Worm (Caenorhabditis elegans): ENCODE results near the gene srj-10.
A peak's percentile ranks its signal among the peaks of the same experiment; 100 is the strongest.

srj-10 gene

ce11 chrV:16043686-16044085, 30.1 kb downstream of the srj-10 start:
- TF ChIP-seq tbx-8 (GFP tag; optimal IDR thresholded peaks at IDR 0.05) = no peak
- TF ChIP-seq nhr-28 (tag; optimal IDR thresholded peaks at IDR 0.05) = no peak
- no peak for TF ChIP-seq blmp-1 (tag; optimal IDR thresholded peaks at IDR 0.05)
- TF ChIP-seq elt-3 (tag; optimal IDR thresholded peaks at IDR 0.05) = no peak
- TF ChIP-seq unc-62 (GFP tag; optimal IDR thresholded peaks at IDR 0.05) = no peak
- TF ChIP-seq ces-1 (GFP tag; optimal IDR thresholded peaks at IDR 0.05) = no peak
- no peak for TF ChIP-seq mls-2 (tag; optimal IDR thresholded peaks at IDR 0.05)
- no peak for TF ChIP-seq sptf-1 (tag; optimal IDR thresholded peaks at IDR 0.05)
- no peak for TF ChIP-seq cnd-1 (tag; optimal IDR thresholded peaks at IDR 0.05)
- TF ChIP-seq sem-2 (GFP tag; optimal IDR thresholded peaks at IDR 0.05) = no peak
- no peak for TF ChIP-seq snpc-4 (tag; optimal IDR thresholded peaks at IDR 0.05)

ce11 chrV:16042743-16043014, 31.1 kb downstream of the srj-10 start:
- TF ChIP-seq blmp-1 (tag; optimal IDR thresholded peaks at IDR 0.05) = no peak
- no peak for TF ChIP-seq nhr-28 (tag; optimal IDR thresholded peaks at IDR 0.05)
- no peak for TF ChIP-seq nhr-12 (tag; optimal IDR thresholded peaks at IDR 0.05)
- peak; percentile 24 for TF ChIP-seq zip-8 (tag; optimal IDR thresholded peaks at IDR 0.05)
- no peak for TF ChIP-seq nhr-2 (tag; optimal IDR thresholded peaks at IDR 0.05)
- no peak for TF ChIP-seq drap-1 (GFP tag; optimal IDR thresholded peaks at IDR 0.05)
- TF ChIP-seq mls-2 (tag; optimal IDR thresholded peaks at IDR 0.05) = no peak
- TF ChIP-seq lin-13 (tag; optimal IDR thresholded peaks at IDR 0.05) = no peak
- no peak for TF ChIP-seq cnd-1 (tag; optimal IDR thresholded peaks at IDR 0.05)
- TF ChIP-seq sptf-1 (tag; optimal IDR thresholded peaks at IDR 0.05) = no peak
- TF ChIP-seq mab-5 (tag; optimal IDR thresholded peaks at IDR 0.05) = no peak
- peak; percentile 9 for TF ChIP-seq sem-2 (GFP tag; optimal IDR thresholded peaks at IDR 0.05)

ce11 chrV:16041925-16042742, 31.6 kb downstream of the srj-10 start, which contains the start of the genes his-2 and his-1:
Gene his-2 (minus strand): TSS chrV:16042283.
Gene his-1 (plus strand): TSS chrV:16042520.
- peak; percentile 39 for TF ChIP-seq cnd-1 (tag; optimal IDR thresholded peaks at IDR 0.05)
- TF ChIP-seq sptf-1 (tag; optimal IDR thresholded peaks at IDR 0.05) = peak; percentile 22

ce11 chrV:16041412-16041811, 32.3 kb downstream of the srj-10 start:
- TF ChIP-seq zip-8 (tag; optimal IDR thresholded peaks at IDR 0.05) (peak; percentile 94), elt-3 (tag; optimal IDR thresholded peaks at IDR 0.05) (no peak), mep-1 (tag; optimal IDR thresholded peaks at IDR 0.05) (no peak), ceh-39 (tag; optimal IDR thresholded peaks at IDR 0.05) (peak; percentile 11)

- peak; percentile 87 for TF ChIP-seq pha-4 (tag; optimal IDR thresholded peaks at IDR 0.05)
- TF ChIP-seq mep-1 (tag; optimal IDR thresholded peaks at IDR 0.05) = peak; percentile 57
- peak; percentile 26 for TF ChIP-seq M03D4.4 (tag; optimal IDR thresholded peaks at IDR 0.05)
- peak; percentile 86 for TF ChIP-seq cnd-1 (tag; optimal IDR thresholded peaks at IDR 0.05)
- TF ChIP-seq unc-62 (GFP tag; optimal IDR thresholded peaks at IDR 0.05) = peak; percentile 13
- TF ChIP-seq lin-13 (tag; optimal IDR thresholded peaks at IDR 0.05) = peak; percentile 96
- peak; percentile 24 for TF ChIP-seq sptf-1 (tag; optimal IDR thresholded peaks at IDR 0.05)
- peak; percentile 81 for TF ChIP-seq drap-1 (GFP tag; optimal IDR thresholded peaks at IDR 0.05)
- peak; percentile 86 for TF ChIP-seq ceh-39 (tag; optimal IDR thresholded peaks at IDR 0.05)
- TF ChIP-seq nhr-2 (tag; optimal IDR thresholded peaks at IDR 0.05) = peak; percentile 62
- TF ChIP-seq lsy-2 (tag; optimal IDR thresholded peaks at IDR 0.05) = peak; percentile 43
- peak; percentile 32 for TF ChIP-seq zip-8 (tag; optimal IDR thresholded peaks at IDR 0.05)
- TF ChIP-seq ztf-11 (tag; optimal IDR thresholded peaks at IDR 0.05) = peak; percentile 94
Observed at ce11 chrV:16040140-16040827, 33.5 kb downstream of the srj-10 start, which contains the start of the genes his-4 and his-3. Gene his-4 (minus strand): TSS chrV:16040515. Gene his-3 (plus strand): TSS chrV:16040808.

ce11 chrV:16036166-16036565, 37.6 kb downstream of the srj-10 start, which contains the start of gene T10C6.10:
Gene T10C6.10 (plus strand): TSS chrV:16036413.
- TF ChIP-seq unc-62 (GFP tag; optimal IDR thresholded peaks at IDR 0.05) = no peak
- TF ChIP-seq elt-3 (tag; optimal IDR thresholded peaks at IDR 0.05) = no peak
- no peak for TF ChIP-seq nhr-76 (tag; optimal IDR thresholded peaks at IDR 0.05)
- TF ChIP-seq sem-2 (GFP tag; optimal IDR thresholded peaks at IDR 0.05) = no peak
- TF ChIP-seq nhr-12 (tag; optimal IDR thresholded peaks at IDR 0.05) = no peak
- no peak for TF ChIP-seq snpc-4 (tag; optimal IDR thresholded peaks at IDR 0.05)
- no peak for TF ChIP-seq lsy-2 (tag; optimal IDR thresholded peaks at IDR 0.05)
- TF ChIP-seq pha-4 (tag; optimal IDR thresholded peaks at IDR 0.05) = no peak
- TF ChIP-seq nhr-237 (tag; optimal IDR thresholded peaks at IDR 0.05) = no peak
- TF ChIP-seq tbx-8 (GFP tag; optimal IDR thresholded peaks at IDR 0.05) = no peak
- TF ChIP-seq lin-32 (GFP tag; optimal IDR thresholded peaks at IDR 0.05) = no peak
- no peak for TF ChIP-seq zip-8 (tag; optimal IDR thresholded peaks at IDR 0.05)
- no peak for TF ChIP-seq lin-13 (tag; optimal IDR thresholded peaks at IDR 0.05)
- TF ChIP-seq ceh-39 (tag; optimal IDR thresholded peaks at IDR 0.05) = no peak
- TF ChIP-seq mls-2 (tag; optimal IDR thresholded peaks at IDR 0.05) = no peak
- no peak for TF ChIP-seq nhr-2 (tag; optimal IDR thresholded peaks at IDR 0.05)
- no peak for TF ChIP-seq unc-39 (tag; optimal IDR thresholded peaks at IDR 0.05)
- TF ChIP-seq hlh-1 (tag; optimal IDR thresholded peaks at IDR 0.05) = no peak
